Worm (Caenorhabditis elegans): ENCODE results near the gene sng-1.

- TF ChIP-seq med-1 (GFP tag; optimal IDR thresholded peaks at IDR 0.05; ENCODE audit: insufficient read depth): no peak
- TF ChIP-seq ztf-29 (GFP tag; IDR thresholded peaks at IDR 0.05): no peak
- no peak for TF ChIP-seq ztf-23 (GFP tag; IDR thresholded peaks at IDR 0.05)
- no peak for TF ChIP-seq flt-1 (GFP tag; IDR thresholded peaks at IDR 0.05)
- TF ChIP-seq T22C8.4 (GFP tag; IDR thresholded peaks at IDR 0.05): no peak
- no peak for TF ChIP-seq klf-2 (GFP tag; conservative IDR thresholded peaks at IDR 0.05)
- no peak for TF ChIP-seq ref-1 (GFP tag; conservative IDR thresholded peaks at IDR 0.05)
- no peak for TF ChIP-seq cog-1 (tag; optimal IDR thresholded peaks at IDR 0.05)
- TF ChIP-seq tab-1 (GFP tag; IDR thresholded peaks at IDR 0.05): no peak
Measured at ce11 chrX:7329601-7330000, 2.2 kb downstream of the sng-1 start, which contains the start of gene ttr-59.

Data from whole organism, midembryonic.